Worm (Caenorhabditis elegans): ENCODE data around the gene C16A3.6.

ce11 chrIII:6361560-6361959, 17.5 kb upstream of the C16A3.6 start:
- TF ChIP-seq hmbx-1 (tag; optimal IDR thresholded peaks at IDR 0.05), result no peak
- TF ChIP-seq F13C5.2 (tag; optimal IDR thresholded peaks at IDR 0.05), result no peak
- TF ChIP-seq hmg-4 (GFP tag; optimal IDR thresholded peaks at IDR 0.05), result no peak
- TF ChIP-seq sea-1 (GFP tag; conservative IDR thresholded peaks at IDR 0.05), result no peak
- TF ChIP-seq flt-1 (GFP tag; IDR thresholded peaks at IDR 0.05), result no peak
- no peak for TF ChIP-seq ama-1 (optimal IDR thresholded peaks at IDR 0.05)
- TF ChIP-seq aly-1 (tag; optimal IDR thresholded peaks at IDR 0.05), result no peak
- TF ChIP-seq scrt-1 (GFP tag; IDR thresholded peaks at IDR 0.05), result no peak
- no peak for TF ChIP-seq tra-4 (tag; optimal IDR thresholded peaks at IDR 0.05)
- no peak for TF ChIP-seq ets-7 (tag; optimal IDR thresholded peaks at IDR 0.05)
- no peak for TF ChIP-seq tbx-37 (GFP tag; conservative IDR thresholded peaks at IDR 0.05)
- TF ChIP-seq hnd-1 (tag; optimal IDR thresholded peaks at IDR 0.05), result no peak

All from whole organism, early embryonic.